Fruit fly (Drosophila melanogaster) S2 (cell line): Measurements from ENCODE around the gene CG42591.

Experiments
- CG8478 ChIP-seq: fragments of >200 bp; optimal IDR thresholded peaks from 2 replicates; lab custom pipeline; 2018
- CTCF ChIP-seq, 2 experiments: fragments of >200 bp; optimal IDR thresholded peaks; 2 replicates each; lab custom pipeline; 2018

DNA sequence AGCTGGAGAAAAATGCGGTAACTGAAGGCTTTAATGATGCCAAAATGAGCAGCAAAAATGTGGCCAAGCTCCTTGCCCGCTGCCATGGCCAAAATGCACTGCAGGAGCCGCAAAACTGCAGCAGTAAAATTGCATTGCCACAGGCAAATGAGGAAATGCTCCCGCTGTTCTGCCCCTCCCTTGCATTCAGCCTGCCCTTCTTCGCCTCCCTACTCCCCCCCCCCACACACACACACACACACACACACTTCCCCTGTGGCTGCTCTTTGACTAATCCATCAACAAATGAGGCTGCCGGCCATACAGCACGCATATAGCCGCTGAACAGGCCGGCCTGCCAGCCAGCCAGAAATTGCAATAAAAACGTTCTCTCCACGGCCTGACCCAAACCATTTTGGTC lies 42.5 kb downstream of the CG42591 start:
- TF ChIP-seq CG8478 (no peak), CTCF (optimal IDR thresholded peaks at IDR 0.05; lab: Kevin White, UChicago) (no peak)
